In the genomic region with DNA sequence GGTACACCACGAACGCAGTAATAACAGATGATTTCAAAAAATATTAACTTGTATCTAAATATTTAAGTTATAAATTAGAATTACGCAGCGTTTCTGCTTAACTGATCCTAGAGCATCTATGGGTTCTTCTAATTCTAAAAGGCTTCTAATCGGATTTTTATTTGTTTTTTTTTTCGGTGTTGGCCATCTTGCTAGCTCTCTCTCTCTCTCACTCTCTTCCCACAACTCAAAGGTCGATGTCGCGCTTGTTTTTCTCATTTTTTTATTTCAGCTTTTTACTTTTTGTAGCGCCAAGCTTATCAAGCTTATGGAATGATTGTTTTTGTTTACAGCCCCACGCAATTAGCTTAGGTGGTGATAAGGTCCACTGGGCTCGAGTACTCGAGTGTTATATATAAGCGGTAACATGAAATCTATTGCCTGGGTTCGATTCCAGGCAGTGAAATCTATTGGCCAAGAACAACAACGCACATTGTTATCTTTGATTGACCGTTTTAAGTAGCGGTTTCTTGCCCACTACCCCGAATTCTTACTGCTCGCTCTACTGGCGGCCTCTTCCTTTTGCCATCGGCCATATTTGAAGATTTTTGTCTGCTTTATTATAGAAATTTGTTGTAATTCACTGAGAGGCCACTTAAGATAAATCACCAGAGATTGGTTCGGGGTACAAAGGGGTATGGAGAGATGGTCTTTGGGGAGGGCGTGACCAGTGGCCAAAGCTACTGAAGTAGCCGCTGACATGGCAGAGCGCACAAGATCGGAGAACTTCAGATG, we compare ENCODE assay signal across 2 fruit fly cellular contexts.
A peak's percentile ranks its signal among the peaks of the same experiment; 100 is the strongest.
TF ChIP-seq lines count a peak whose summit lies in the region.

No protein-coding gene starts in this region.

TF ChIP-seq in whole organism, embryonic, 481 proteins besides CTCF, POLR2A, EP300 and RAD21 (continued from another document):
- TF ChIP-seq sd (tag; optimal IDR thresholded peaks at IDR 0.05; lab: Kevin White, UChicago) (peak; percentile 16), Lim3 (GFP tag; IDR thresholded peaks at IDR 0.05; lab: Robert Waterston, UW) (no peak), lmd (GFP tag; IDR thresholded peaks at IDR 0.05; lab: Robert Waterston, UW) (peak; percentile 33; the same call in 1 of the 2 replicates), CG6689 (GFP tag; IDR thresholded peaks at IDR 0.05; lab: Robert Waterston, UW) (no peak), h (optimal IDR thresholded peaks at IDR 0.05; lab: Kevin White, UChicago) (no peak), row (GFP tag; IDR thresholded peaks at IDR 0.05; lab: Robert Waterston, UW) (peak; percentile 38; the same call in 2 of the 3 replicates), gt (GFP tag; IDR thresholded peaks at IDR 0.05; lab: Robert Waterston, UW) (no peak), gem (tag; optimal IDR thresholded peaks at IDR 0.05; lab: Kevin White, UChicago) (peak; percentile 15), CG2120 (GFP tag; optimal IDR thresholded peaks at IDR 0.05; lab: Kevin White, UChicago) (peak; percentile 24), sens-2 (GFP tag; IDR thresholded peaks at IDR 0.05; lab: Robert Waterston, UW) (no peak), CoRest (tag; optimal IDR thresholded peaks at IDR 0.05; lab: Kevin White, UChicago) (no peak), bowl (GFP tag; IDR thresholded peaks at IDR 0.05; lab: Robert Waterston, UW) (no peak), dmrt99B (tag; optimal IDR thresholded peaks at IDR 0.05; lab: Kevin White, UChicago) (peak; percentile 1), hbn (GFP tag; IDR thresholded peaks at IDR 0.05; lab: Robert Waterston, UW; ENCODE audit: partially characterized antibody) (no peak), CG1832 (GFP tag; optimal IDR thresholded peaks at IDR 0.05; lab: Kevin White, UChicago) (no peak), CG18599 (GFP tag; optimal IDR thresholded peaks at IDR 0.05; lab: Kevin White, UChicago) (peak; percentile 37), hth (optimal IDR thresholded peaks at IDR 0.05; lab: Kevin White, UChicago) (no peak), Sox102F (GFP tag; optimal IDR thresholded peaks at IDR 0.05; lab: Kevin White, UChicago) (no peak), HLH3B (GFP tag; IDR thresholded peaks at IDR 0.05; lab: Robert Waterston, UW) (no peak), lilli (GFP tag; optimal IDR thresholded peaks at IDR 0.05; lab: Kevin White, UChicago) (no peak), CG34376 (GFP tag; optimal IDR thresholded peaks at IDR 0.05; lab: Kevin White, UChicago) (peak; percentile 60), Trl (optimal IDR thresholded peaks at IDR 0.05; lab: Kevin White, UChicago) (peak in 1 of 2 experiments; percentile 52), Trl (GFP tag; optimal IDR thresholded peaks at IDR 0.05; lab: Kevin White, UChicago) (no peak), rib (GFP tag; IDR thresholded peaks at IDR 0.05; lab: Robert Waterston, UW) (no peak), mam (GFP tag; optimal IDR thresholded peaks at IDR 0.05; lab: Kevin White, UChicago) (no peak), Hey (tag; optimal IDR thresholded peaks at IDR 0.05; lab: Kevin White, UChicago) (peak; percentile 99), exex (tag; optimal IDR thresholded peaks at IDR 0.05; lab: Kevin White, UChicago) (peak; percentile 96), CG17385 (GFP tag; optimal IDR thresholded peaks at IDR 0.05; lab: Kevin White, UChicago) (no peak), mirr (GFP tag; optimal IDR thresholded peaks at IDR 0.05; lab: Kevin White, UChicago) (peak; percentile 78), zen2 (GFP tag; IDR thresholded peaks at IDR 0.05; lab: Robert Waterston, UW; ENCODE audit: partially characterized antibody) (no peak), grn (GFP tag; optimal IDR thresholded peaks at IDR 0.05; lab: Kevin White, UChicago) (peak; percentile 81), Meics (GFP tag; optimal IDR thresholded peaks at IDR 0.05; lab: Kevin White, UChicago) (peak; percentile 12), Blimp-1 (GFP tag; optimal IDR thresholded peaks at IDR 0.05; lab: Kevin White, UChicago) (no peak), Gug (GFP tag; IDR thresholded peaks at IDR 0.05; lab: Robert Waterston, UW) (0 out of 4 replicates have a peak, but pooled peaks have one; percentile 9), caup (GFP tag; optimal IDR thresholded peaks at IDR 0.05; lab: Kevin White, UChicago; ENCODE audit: severe bottlenecking) (no peak), vnd (GFP tag; IDR thresholded peaks at IDR 0.05; lab: Robert Waterston, UW; ENCODE audit: partially characterized antibody) (peak; percentile 59), Atf6 (GFP tag; IDR thresholded peaks at IDR 0.05; lab: Robert Waterston, UW) (peak; percentile 51; the same call in 1 of the 2 replicates), CG42726 (GFP tag; IDR thresholded peaks at IDR 0.05; lab: Robert Waterston, UW; ENCODE audit: partially characterized antibody) (no peak), CG3847 (GFP tag; IDR thresholded peaks at IDR 0.05; lab: Robert Waterston, UW) (0 out of 2 replicates have a peak, but pooled peaks have one; percentile 7), E2f2 (GFP tag; IDR thresholded peaks at IDR 0.05; lab: Robert Waterston, UW) (0 out of 2 replicates have a peak, but pooled peaks have one; percentile 9), chinmo (GFP tag; IDR thresholded peaks at IDR 0.05; lab: Robert Waterston, UW; ENCODE audit: partially characterized antibody) (peak; percentile 75; the same call in 1 of the 4 replicates), Med (GFP tag; lab: Kevin White, UChicago) (peak; percentile 43), CG9932 (GFP tag; IDR thresholded peaks at IDR 0.05; lab: Robert Waterston, UW) (0 out of 2 replicates have a peak, but pooled peaks have one; percentile 24), CG4730 (GFP tag; IDR thresholded peaks at IDR 0.05; lab: Robert Waterston, UW) (no peak), dysf (GFP tag; IDR thresholded peaks at IDR 0.05; lab: Robert Waterston, UW) (peak; percentile 47; the same call in 1 of the 3 replicates), CG2875 (GFP tag; optimal IDR thresholded peaks at IDR 0.05; lab: Kevin White, UChicago) (no peak), lab (GFP tag; optimal IDR thresholded peaks at IDR 0.05; lab: Kevin White, UChicago) (peak; percentile 13)
TF ChIP-seq in whole organism, embryonic: peak in this region for 45.

TF ChIP-seq in whole organism, prepupa, 60 proteins besides CTCF, POLR2A, EP300 and RAD21 (continued from another document):
- TF ChIP-seq fd85E (GFP tag; optimal IDR thresholded peaks at IDR 0.05; lab: Kevin White, UChicago), result no peak
- peak; percentile 73; the same call in 2 of the 3 replicates for TF ChIP-seq eg (GFP tag; IDR thresholded peaks at IDR 0.05; lab: Robert Waterston, UW)
- TF ChIP-seq net (GFP tag; optimal IDR thresholded peaks at IDR 0.05; lab: Kevin White, UChicago), result peak; percentile 47
- TF ChIP-seq CG11902 (GFP tag; optimal IDR thresholded peaks at IDR 0.05; lab: Kevin White, UChicago), result no peak
- no peak for TF ChIP-seq CG6792 (GFP tag; optimal IDR thresholded peaks at IDR 0.05; lab: Kevin White, UChicago)
- no peak for TF ChIP-seq CG1621 (tag; optimal IDR thresholded peaks at IDR 0.05; lab: Kevin White, UChicago)
- TF ChIP-seq Eip93F (GFP tag; optimal IDR thresholded peaks at IDR 0.05; lab: Kevin White, UChicago), result peak; percentile 31
- TF ChIP-seq Sox102F (GFP tag; optimal IDR thresholded peaks at IDR 0.05; lab: Kevin White, UChicago), result peak; percentile 66
- TF ChIP-seq Hr38 (GFP tag; optimal IDR thresholded peaks at IDR 0.05; lab: Kevin White, UChicago), result no peak
- TF ChIP-seq Sox14 (GFP tag; optimal IDR thresholded peaks at IDR 0.05; lab: Kevin White, UChicago), result peak; percentile 59
- TF ChIP-seq CG16779 (tag; optimal IDR thresholded peaks at IDR 0.05; lab: Kevin White, UChicago), result peak; percentile 53
- TF ChIP-seq CG32006 (GFP tag; optimal IDR thresholded peaks at IDR 0.05; lab: Kevin White, UChicago), result peak; percentile 64
